Fruit fly (Drosophila melanogaster) whole organism: Measurements from ENCODE around the gene CG15312.

Experiments used
- CG8478 ChIP-seq: fragments of >200 bp; optimal IDR thresholded peaks from 2 replicates; lab custom pipeline; 2018; ENCODE audit warnings: inconsistent platforms
- Dll ChIP-seq: fragments of >200 bp; optimal IDR thresholded peaks from 2 replicates; lab custom pipeline; 2017
- EcR ChIP-seq, 2 experiments: fragments of >200 bp; optimal IDR thresholded peaks; 2 replicates each; lab custom pipeline; 2017; ENCODE audit warnings: missing biosample characterization in 2 of 2, missing genetic modification characterization in 2 of 2, missing genetic modification reagents in 2 of 2
- pan ChIP-seq: fragments of >200 bp; optimal IDR thresholded peaks from 2 replicates; lab custom pipeline; 2017
- psq ChIP-seq: fragments of >200 bp; optimal IDR thresholded peaks from 2 replicates; lab custom pipeline; 2017
- usp ChIP-seq: fragments of >200 bp; optimal IDR thresholded peaks from 2 replicates; lab custom pipeline; 2017; ENCODE audit warnings: missing biosample characterization, missing genetic modification characterization, mixed read lengths

The CG15312 gene

DNA sequence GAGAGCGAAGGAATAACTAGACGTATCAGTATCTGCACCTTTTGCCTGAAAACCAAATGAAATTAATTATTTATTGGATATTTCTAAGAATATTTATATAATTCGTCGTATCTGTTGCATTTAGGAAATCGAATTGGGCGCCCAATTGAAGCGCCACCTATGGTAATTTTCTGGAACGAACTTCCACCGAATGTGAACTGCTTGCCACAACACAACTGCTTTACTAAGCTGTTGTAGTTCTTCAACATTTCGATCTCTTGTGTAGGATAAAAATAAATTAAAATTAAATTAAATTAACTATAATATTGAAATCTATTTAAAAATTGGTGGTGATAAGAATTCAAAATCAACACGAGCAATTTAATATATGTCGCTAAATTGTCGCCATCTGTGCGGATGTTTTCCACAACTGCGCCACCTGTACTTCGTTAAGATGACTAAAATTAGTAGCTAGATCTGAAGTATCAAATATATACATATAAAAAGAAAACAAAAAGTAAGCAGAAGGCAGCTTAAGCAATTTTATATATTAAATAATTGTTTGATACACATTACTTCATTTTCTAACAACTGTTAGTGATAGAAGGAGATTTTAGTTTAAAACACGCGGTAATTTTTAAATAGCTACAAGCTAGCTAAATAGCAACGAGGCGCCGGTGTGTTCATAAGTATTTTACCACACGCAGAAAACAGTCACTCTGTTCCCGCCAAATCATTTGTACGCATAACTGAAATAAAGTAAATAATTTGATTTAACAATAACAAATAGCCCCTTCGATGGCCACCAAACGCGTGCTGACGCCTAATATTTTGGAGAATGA is 60.7 kb downstream of the CG15312 start, which contains the start of gene Dna2:
Gene Dna2, plus strand, starts transcription at position 688 of the 821 bp plus-strand sequence.
- no peak for TF ChIP-seq CG8478 (lab: Kevin White, UChicago)
- TF ChIP-seq pan (lab: Kevin White, UChicago) = no peak
- no peak for TF ChIP-seq psq (lab: Kevin White, UChicago)
- no peak for TF ChIP-seq Dll (lab: Kevin White, UChicago)
- TF ChIP-seq EcR (GFP tag; optimal IDR thresholded peaks at IDR 0.05; lab: Kevin White, UChicago) = no peak
- no peak for TF ChIP-seq usp (GFP tag; lab: Kevin White, UChicago)

DNA sequence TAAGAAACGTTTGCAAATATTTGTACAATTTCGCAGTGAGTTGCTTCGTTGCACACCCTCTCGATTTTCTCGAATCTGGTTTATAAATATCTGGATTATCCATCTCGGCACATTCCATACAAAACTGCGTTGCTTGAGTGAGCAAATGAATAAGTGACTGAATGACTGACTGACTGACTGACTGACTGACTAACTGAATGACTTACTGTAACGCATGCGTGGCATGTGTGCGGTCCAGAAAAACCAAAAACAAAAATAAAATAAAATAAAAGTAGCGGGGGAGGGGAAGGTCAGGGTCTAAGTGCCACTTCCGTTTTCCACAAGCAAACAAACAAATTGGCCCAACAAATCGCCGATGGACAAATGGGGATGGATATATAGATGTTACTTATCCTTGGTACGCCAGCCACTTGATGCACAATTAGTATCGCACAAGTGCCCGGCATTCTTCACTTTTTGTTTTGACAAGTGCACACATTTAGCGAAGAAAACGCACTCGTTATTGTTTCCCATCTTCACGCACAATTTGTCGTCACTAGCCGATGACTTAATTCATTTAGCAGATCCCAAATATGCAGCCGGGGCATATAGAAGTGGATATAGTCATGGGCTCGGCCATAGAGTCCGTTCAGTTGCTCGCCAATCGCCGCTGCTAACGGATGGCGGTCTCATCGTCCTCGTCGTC is 62.0 kb downstream of the CG15312 start, which contains the start of gene CG33557:
Gene CG33557, plus strand, starts transcription at position 635 of the 685 bp plus-strand sequence.
- TF ChIP-seq usp (GFP tag; lab: Kevin White, UChicago) = no peak
- TF ChIP-seq EcR (GFP tag; optimal IDR thresholded peaks at IDR 0.05; lab: Kevin White, UChicago) = no peak
- no peak for TF ChIP-seq pan (lab: Kevin White, UChicago)
- no peak for TF ChIP-seq Dll (lab: Kevin White, UChicago)
- no peak for TF ChIP-seq psq (lab: Kevin White, UChicago)
- no peak for TF ChIP-seq CG8478 (lab: Kevin White, UChicago)
